Fruit fly (Drosophila melanogaster) whole organism, pupa: ENCODE data around the gene RabGGTb.
A peak's percentile ranks its signal among the peaks of the same experiment; 100 is the strongest.

Source experiments
- CG14655 ChIP-seq: fragments of 200-800 bp; sonication (Bioruptor generic); optimal IDR thresholded peaks from 3 replicates; lab custom pipeline; 2017; ENCODE audit warnings: mild to moderate bottlenecking, missing biosample characterization, missing genetic modification reagents, missing genetic modification characterization
- CG32121 ChIP-seq: fragments of 200-800 bp; sonication (Bioruptor generic); IDR thresholded peaks from 2 replicates; pipeline ENCODE4 v1.3.6; 2022; ENCODE audit warnings: missing biosample characterization, missing genetic modification characterization
- CG34367 ChIP-seq: fragments of 200-800 bp; sonication (Bioruptor generic); optimal IDR thresholded peaks from 2 replicates; lab custom pipeline; 2018; ENCODE audit warnings: missing biosample characterization, mild to moderate bottlenecking, missing genetic modification characterization
- CG4496 ChIP-seq: fragments of 200-800 bp; sonication (Bioruptor generic); IDR thresholded peaks from 3 replicates; pipeline ENCODE4 v1.3.6; 2022; ENCODE audit warnings: missing biosample characterization, missing genetic modification characterization
- CG8159 ChIP-seq: fragments of 200-800 bp; sonication (Bioruptor generic); optimal IDR thresholded peaks from 3 replicates; lab custom pipeline; 2018; ENCODE audit warnings: missing biosample characterization, mild to moderate bottlenecking, missing genetic modification characterization, moderate library complexity
- EcR ChIP-seq: fragments of 200-800 bp; sonication (Bioruptor generic); optimal IDR thresholded peaks from 3 replicates; lab custom pipeline; 2019; ENCODE audit warnings: missing biosample characterization, missing genetic modification characterization, mild to moderate bottlenecking, moderate library complexity, missing genetic modification reagents
- Pif1B ChIP-seq: fragments of 200-800 bp; sonication (Bioruptor generic); optimal IDR thresholded peaks from 3 replicates; lab custom pipeline; 2016; ENCODE audit warnings: missing biosample characterization, missing genetic modification characterization
- Snoo ChIP-seq: fragments of 200-800 bp; sonication (Bioruptor generic); optimal IDR thresholded peaks from 3 replicates; lab custom pipeline; 2017; ENCODE audit warnings: missing biosample characterization, mild to moderate bottlenecking, missing genetic modification characterization, inconsistent platforms
- gl ChIP-seq: fragments of 200-800 bp; sonication (Bioruptor generic); optimal IDR thresholded peaks from 2 replicates; lab custom pipeline; 2018; ENCODE audit warnings: missing biosample characterization, mild to moderate bottlenecking, missing genetic modification characterization
- rn ChIP-seq: fragments of 200-800 bp; sonication (Bioruptor generic); IDR thresholded peaks from 2 replicates; pipeline ENCODE4 v1.3.6; 2022; ENCODE audit warnings: missing biosample characterization, missing genetic modification characterization

DNA sequence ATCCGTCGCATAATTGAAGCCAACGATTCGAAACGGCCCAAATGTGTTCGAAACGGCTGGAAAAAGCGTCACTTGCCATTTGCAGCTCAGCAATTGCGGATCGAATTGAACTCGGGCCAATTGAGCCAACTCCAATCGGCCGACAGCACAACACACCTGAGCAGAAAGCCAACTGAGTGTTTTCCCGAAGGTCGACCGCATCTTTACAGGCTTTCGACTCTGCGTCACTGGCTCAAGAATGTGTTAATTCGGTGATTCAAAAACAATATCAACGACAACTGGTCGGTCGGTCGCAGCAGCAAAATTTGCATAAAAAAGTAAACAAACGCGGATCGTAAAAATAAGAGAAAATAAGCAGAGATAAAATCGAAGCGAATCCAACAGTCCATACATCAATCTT, 38.6 kb upstream of the RabGGTb start:
- TF ChIP-seq CG34367 (tag; lab: Kevin White, UChicago) (no peak), CG8159 (no peak), gl (tag; lab: Kevin White, UChicago) (no peak), CG32121 (GFP tag; lab: Robert Waterston, UW) (no peak), EcR (GFP tag; lab: Kevin White, UChicago) (peak; percentile 19), CG4496 (GFP tag; lab: Robert Waterston, UW) (no peak), CG14655 (GFP tag; lab: Kevin White, UChicago) (no peak), Snoo (tag; lab: Kevin White, UChicago) (no peak), Pif1B (GFP tag; lab: Kevin White, UChicago) (no peak), rn (GFP tag; lab: Robert Waterston, UW) (no peak)
